Worm (Caenorhabditis elegans) whole organism, young adult: ENCODE measurements around the gene T26C5.2.

Source experiments
- B0019.2 ChIP-seq: fragments of 200-800 bp; sonication (Bioruptor generic); conservative IDR thresholded peaks from 2 replicates; pipeline ENCODE4 v1.3.6; 2022; ENCODE audit warnings: missing genetic modification reagents, missing genetic modification characterization, missing compliant biosample characterization
- B0035.1 ChIP-seq: sonication (generic microtip); optimal IDR thresholded peaks from 2 replicates; lab custom pipeline; 2016; ENCODE audit warnings: missing genetic modification characterization, mild to moderate bottlenecking, missing compliant biosample characterization, missing genotype, missing genetic modification reagents
- F22D6.2 ChIP-seq: sonication (generic microtip); optimal IDR thresholded peaks from 2 replicates; lab custom pipeline; 2016; ENCODE audit warnings: mild to moderate bottlenecking, missing genetic modification characterization, missing compliant biosample characterization
- F55B11.4 ChIP-seq: sonication (generic microtip); optimal IDR thresholded peaks from 2 replicates; lab custom pipeline; 2016; ENCODE audit warnings: missing compliant biosample characterization, missing genetic modification characterization, borderline replicate concordance; ENCODE audit not compliant: insufficient read depth
- K12H6.12 ChIP-seq: fragments of 200-800 bp; sonication (Bioruptor generic); optimal IDR thresholded peaks from 2 replicates; lab custom pipeline; 2018; ENCODE audit warnings: mild to moderate bottlenecking, missing genetic modification characterization, missing compliant biosample characterization
- T07F8.4 ChIP-seq: sonication (generic microtip); optimal IDR thresholded peaks from 2 replicates; lab custom pipeline; 2016; ENCODE audit warnings: mild to moderate bottlenecking, missing genetic modification characterization, moderate library complexity, missing compliant biosample characterization
- Y53F4B.3 ChIP-seq: fragments of 200-800 bp; sonication (Bioruptor generic); IDR thresholded peaks from 2 replicates; pipeline ENCODE4 v1.3.6; 2022; ENCODE audit warnings: missing genetic modification reagents, missing genetic modification characterization, missing compliant biosample characterization
- Y53G8AR.9 ChIP-seq: fragments of 200-800 bp; sonication (Bioruptor generic); conservative IDR thresholded peaks from 2 replicates; pipeline ENCODE4 v1.3.6; 2022; ENCODE audit warnings: missing genetic modification reagents, missing genetic modification characterization, missing compliant biosample characterization
- Y56A3A.18 ChIP-seq: fragments of 200-800 bp; sonication (Bioruptor generic); IDR thresholded peaks from 2 replicates; pipeline ENCODE4 v1.3.6; 2022; ENCODE audit warnings: missing genetic modification reagents, missing genetic modification characterization, missing compliant biosample characterization
- Y95B8A.8 ChIP-seq: fragments of 200-800 bp; sonication (Bioruptor generic); IDR thresholded peaks from 2 replicates; pipeline ENCODE4 v1.3.6; 2022; ENCODE audit warnings: missing genetic modification reagents, missing genetic modification characterization, missing compliant biosample characterization
- akir-1 ChIP-seq: fragments of 200-800 bp; sonication (Bioruptor generic); optimal IDR thresholded peaks from 2 replicates; lab custom pipeline; 2018; ENCODE audit warnings: mild to moderate bottlenecking, missing genetic modification characterization, moderate library complexity, missing compliant biosample characterization
- atf-7 ChIP-seq: sonication (generic microtip); optimal IDR thresholded peaks from 2 replicates; lab custom pipeline; 2017; ENCODE audit warnings: mild to moderate bottlenecking, missing genetic modification characterization, missing compliant biosample characterization
- attf-6 ChIP-seq: fragments of 200-800 bp; sonication (Bioruptor generic); IDR thresholded peaks from 2 replicates; pipeline ENCODE4 v1.3.6; 2022; ENCODE audit warnings: missing genetic modification reagents, missing genetic modification characterization, missing compliant biosample characterization
- ccch-3 ChIP-seq: fragments of 200-800 bp; sonication (Bioruptor generic); optimal IDR thresholded peaks from 2 replicates; lab custom pipeline; 2018; ENCODE audit warnings: mild to moderate bottlenecking, missing genetic modification characterization, missing compliant biosample characterization
- ceh-27 ChIP-seq: fragments of 200-800 bp; sonication (Bioruptor generic); optimal IDR thresholded peaks from 2 replicates; lab custom pipeline; 2018; ENCODE audit warnings: mild to moderate bottlenecking, missing genetic modification characterization, moderate library complexity, missing compliant biosample characterization
- ceh-79 ChIP-seq: sonication (generic microtip); optimal IDR thresholded peaks from 2 replicates; lab custom pipeline; 2017; ENCODE audit warnings: mild to moderate bottlenecking, missing genetic modification characterization, missing compliant biosample characterization
- chd-7 ChIP-seq: sonication (generic microtip); optimal IDR thresholded peaks from 2 replicates; lab custom pipeline; 2016; ENCODE audit warnings: mild to moderate bottlenecking, missing genetic modification characterization, moderate library complexity, missing compliant biosample characterization
- die-1 ChIP-seq: sonication (generic microtip); optimal IDR thresholded peaks from 2 replicates; lab custom pipeline; 2016; ENCODE audit warnings: missing genotype, mild to moderate bottlenecking, missing genetic modification characterization, missing compliant biosample characterization
- dpff-1 ChIP-seq: sonication (generic microtip); optimal IDR thresholded peaks from 2 replicates; lab custom pipeline; 2017; ENCODE audit warnings: mild to moderate bottlenecking, missing genetic modification characterization, missing compliant biosample characterization
- egl-18 ChIP-seq: fragments of 200-800 bp; sonication (Bioruptor generic); IDR thresholded peaks from 2 replicates; pipeline ENCODE4 v1.3.6; 2022; ENCODE audit warnings: missing genetic modification reagents, missing genetic modification characterization, missing compliant biosample characterization
- ets-4 ChIP-seq: fragments of 200-800 bp; sonication (Bioruptor generic); optimal IDR thresholded peaks from 2 replicates; lab custom pipeline; 2018; ENCODE audit warnings: mild to moderate bottlenecking, missing genetic modification characterization, missing compliant biosample characterization
- fkh-3 ChIP-seq: sonication (generic microtip); optimal IDR thresholded peaks from 2 replicates; lab custom pipeline; 2016; ENCODE audit warnings: mild to moderate bottlenecking, missing genetic modification characterization, missing compliant biosample characterization
- hlh-12 ChIP-seq: sonication (generic microtip); optimal IDR thresholded peaks from 2 replicates; lab custom pipeline; 2016; ENCODE audit warnings: missing genetic modification characterization, missing compliant biosample characterization
- hlh-26 ChIP-seq: fragments of 200-800 bp; sonication (Bioruptor generic); conservative IDR thresholded peaks from 2 replicates; pipeline ENCODE4 v1.3.6; 2022; ENCODE audit warnings: missing genetic modification reagents, missing genetic modification characterization, missing compliant biosample characterization
- hmg-1.2 ChIP-seq: fragments of 200-800 bp; sonication (Bioruptor generic); IDR thresholded peaks from 2 replicates; pipeline ENCODE4 v1.3.6; 2022; ENCODE audit warnings: missing genetic modification reagents, missing genetic modification characterization, missing compliant biosample characterization
- hrde-1 ChIP-seq: sonication (generic microtip); optimal IDR thresholded peaks from 2 replicates; lab custom pipeline; 2016; ENCODE audit warnings: missing genetic modification characterization, mild to moderate bottlenecking, missing compliant biosample characterization, moderate library complexity, missing genotype, missing genetic modification reagents, borderline replicate concordance
- lin-40 ChIP-seq: sonication (generic microtip); optimal IDR thresholded peaks from 2 replicates; lab custom pipeline; 2016; ENCODE audit warnings: missing genetic modification characterization, mild to moderate bottlenecking, missing compliant biosample characterization, missing genotype, missing genetic modification reagents
- madf-10 ChIP-seq: sonication (generic microtip); optimal IDR thresholded peaks from 2 replicates; lab custom pipeline; 2016; ENCODE audit warnings: mild to moderate bottlenecking, missing genetic modification characterization, missing compliant biosample characterization
- mel-28 ChIP-seq: sonication (generic microtip); optimal IDR thresholded peaks from 2 replicates; lab custom pipeline; 2016; ENCODE audit warnings: borderline replicate concordance, mild to moderate bottlenecking, missing genetic modification characterization, missing compliant biosample characterization
- mxl-1 ChIP-seq: sonication (generic microtip); optimal IDR thresholded peaks from 2 replicates; lab custom pipeline; 2016; ENCODE audit warnings: missing genetic modification characterization, missing compliant biosample characterization
- nfya-2 ChIP-seq: fragments of 200-800 bp; sonication (Bioruptor generic); IDR thresholded peaks from 2 replicates; pipeline ENCODE4 v1.3.6; 2022; ENCODE audit warnings: missing genetic modification reagents, missing genetic modification characterization, missing compliant biosample characterization
- nhr-120 ChIP-seq: fragments of 200-800 bp; sonication (Bioruptor generic); IDR thresholded peaks from 2 replicates; pipeline ENCODE4 v1.3.6; 2022; ENCODE audit warnings: missing genetic modification characterization, missing compliant biosample characterization
- nhr-80 ChIP-seq: sonication (generic microtip); optimal IDR thresholded peaks from 2 replicates; lab custom pipeline; 2016; ENCODE audit warnings: missing genetic modification characterization, missing compliant biosample characterization
- pha-4 ChIP-seq: fragments of 150-350 bp; sonication (generic microtip); optimal IDR thresholded peaks from 2 replicates; lab custom pipeline; 2014; ENCODE audit warnings: missing biosample characterization, missing genetic modification reagents, missing genetic modification characterization
- rcor-1 ChIP-seq: fragments of 200-800 bp; sonication (Bioruptor generic); IDR thresholded peaks from 2 replicates; pipeline ENCODE4 v1.3.6; 2022; ENCODE audit warnings: missing genetic modification reagents, missing genetic modification characterization, missing compliant biosample characterization
- snpc-1.3 ChIP-seq: sonication (generic microtip); optimal IDR thresholded peaks from 2 replicates; lab custom pipeline; 2017; ENCODE audit warnings: missing genetic modification characterization, mild to moderate bottlenecking, missing compliant biosample characterization, antibody characterized with exemption, moderate library complexity, missing genotype, missing genetic modification reagents; ENCODE audit not compliant: insufficient read depth
- tbp1 ChIP-seq: fragments of 200-800 bp; sonication (Bioruptor generic); optimal IDR thresholded peaks from 2 replicates; lab custom pipeline; 2018; ENCODE audit warnings: mild to moderate bottlenecking, missing genetic modification characterization, missing compliant biosample characterization
- tlf-1 ChIP-seq: fragments of 200-800 bp; sonication (Bioruptor generic); optimal IDR thresholded peaks from 2 replicates; lab custom pipeline; 2018; ENCODE audit warnings: mild to moderate bottlenecking, missing genetic modification characterization, missing compliant biosample characterization
- unc-62 ChIP-seq: fragments of 150-350 bp; optimal IDR thresholded peaks from 2 replicates; lab custom pipeline; 2014; ENCODE audit warnings: missing biosample characterization, missing genetic modification reagents, missing genetic modification characterization
- ztf-18 ChIP-seq: sonication (generic microtip); optimal IDR thresholded peaks from 2 replicates; lab custom pipeline; 2016; ENCODE audit warnings: missing genotype, mild to moderate bottlenecking, missing genetic modification characterization, missing compliant biosample characterization
- ztf-6 ChIP-seq: fragments of 200-800 bp; sonication (Bioruptor generic); IDR thresholded peaks from 2 replicates; pipeline ENCODE4 v1.3.6; 2022; ENCODE audit warnings: missing genetic modification reagents, missing genetic modification characterization, missing compliant biosample characterization

The T26C5.2 gene

DNA sequence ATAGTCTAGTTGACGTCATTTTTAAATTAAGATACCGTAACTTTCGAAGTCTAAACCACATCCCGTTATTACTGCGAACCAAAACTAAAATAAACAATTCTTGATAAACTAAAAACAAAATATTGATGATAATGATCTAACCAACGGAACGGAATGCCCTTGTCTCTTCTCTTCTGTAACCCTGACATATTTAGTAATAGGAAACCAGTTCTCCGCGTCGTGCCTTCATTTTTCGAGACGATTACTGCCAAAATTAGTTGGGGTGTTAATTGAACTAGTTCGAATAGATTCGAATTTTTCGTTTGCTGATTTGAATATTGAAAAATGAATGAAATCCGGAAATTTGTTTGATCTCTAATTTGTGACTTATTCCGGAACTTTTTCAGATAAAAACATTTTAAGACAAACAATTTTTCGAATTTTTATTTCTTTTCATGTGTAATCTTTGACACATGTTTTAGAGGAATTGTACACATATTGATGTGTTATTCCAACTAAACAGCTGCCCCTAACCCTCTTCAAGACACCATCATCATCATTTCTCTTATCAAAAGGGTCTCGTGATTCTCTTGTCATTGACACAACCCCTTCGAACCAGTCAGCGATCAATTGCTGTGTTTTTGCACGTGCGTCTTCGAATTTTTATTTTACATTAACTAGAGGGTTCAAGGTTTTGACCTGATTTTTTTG lies 50.8 kb downstream of the T26C5.2 start (continued):
- no peak for TF ChIP-seq pha-4 (tag; lab: Kevin White, UChicago)
- no peak for TF ChIP-seq die-1 (tag; lab: Kevin White, UChicago)
- peak; percentile 67 for TF ChIP-seq nhr-80 (tag; lab: Kevin White, UChicago)
- TF ChIP-seq mxl-1 (tag; lab: Kevin White, UChicago) = no peak
- no peak for TF ChIP-seq nhr-120 (GFP tag; lab: Robert Waterston, UW)
- no peak for TF ChIP-seq fkh-3 (tag; lab: Kevin White, UChicago)
- TF ChIP-seq ztf-6 (GFP tag; lab: Robert Waterston, UW) = no peak
- peak; percentile 60 for TF ChIP-seq chd-7 (tag; lab: Kevin White, UChicago)
- TF ChIP-seq ceh-27 (GFP tag; lab: Kevin White, UChicago) = peak; percentile 8
- TF ChIP-seq K12H6.12 (tag; lab: Kevin White, UChicago) = no peak
- TF ChIP-seq T07F8.4 (tag; lab: Kevin White, UChicago) = no peak
- 0 out of 2 replicates have a peak, but pooled peaks have one; percentile 34 for TF ChIP-seq Y56A3A.18 (GFP tag; lab: Robert Waterston, UW)
- TF ChIP-seq atf-7 (tag; lab: Kevin White, UChicago) = peak; percentile 79
- peak; percentile 36 for TF ChIP-seq F22D6.2 (tag; lab: Kevin White, UChicago)
- no peak for TF ChIP-seq B0019.2 (GFP tag; lab: Robert Waterston, UW)
- TF ChIP-seq ceh-79 (tag; lab: Kevin White, UChicago) = no peak
- peak; percentile 30 for TF ChIP-seq madf-10 (tag; lab: Kevin White, UChicago)
- TF ChIP-seq akir-1 = no peak
- no peak for TF ChIP-seq hlh-12 (tag; lab: Kevin White, UChicago)
- no peak for TF ChIP-seq mel-28 (tag; lab: Kevin White, UChicago)
- TF ChIP-seq lin-40 (tag; lab: Kevin White, UChicago) = peak; percentile 42
- TF ChIP-seq tlf-1 (GFP tag; lab: Kevin White, UChicago) = peak; percentile 41
- TF ChIP-seq rcor-1 = no peak
- TF ChIP-seq Y53F4B.3 (GFP tag; lab: Robert Waterston, UW) = no peak
- TF ChIP-seq ztf-18 = no peak
- TF ChIP-seq snpc-1.3 (tag; lab: Kevin White, UChicago) = no peak
- TF ChIP-seq hrde-1 (tag; lab: Kevin White, UChicago) = no peak
- peak; percentile 86 for TF ChIP-seq unc-62 (GFP tag; lab: Kevin White, UChicago)
- no peak for TF ChIP-seq hmg-1.2 (GFP tag; lab: Robert Waterston, UW)
- no peak for TF ChIP-seq hlh-26 (GFP tag; lab: Robert Waterston, UW)
- TF ChIP-seq nfya-2 (GFP tag; lab: Robert Waterston, UW) = no peak
- TF ChIP-seq B0035.1 (tag; lab: Kevin White, UChicago) = no peak
- TF ChIP-seq egl-18 = no peak
- peak; percentile 39 for TF ChIP-seq ets-4 (GFP tag; lab: Kevin White, UChicago)
- TF ChIP-seq Y95B8A.8 (GFP tag; lab: Robert Waterston, UW) = 0 out of 2 replicates have a peak, but pooled peaks have one; percentile 43
- no peak for TF ChIP-seq ccch-3 (GFP tag; lab: Kevin White, UChicago)
- TF ChIP-seq Y53G8AR.9 (GFP tag; lab: Robert Waterston, UW) = peak; percentile 21; the same call in 1 of the 2 replicates
- no peak for TF ChIP-seq attf-6
- TF ChIP-seq tbp1 = peak; percentile 12
- no peak for TF ChIP-seq F55B11.4 (tag; lab: Kevin White, UChicago)
- TF ChIP-seq dpff-1 (tag; lab: Kevin White, UChicago) = no peak
